Fruit fly (Drosophila melanogaster): ENCODE measurements around the gene CG34347.
A peak's percentile ranks its signal among the peaks of the same experiment; 100 is the strongest.

Gene CG34347

dm6 chr3R:31319426-31320221, 8.7 kb downstream of the CG34347 start (continued):
- TF ChIP-seq CG6163 (GFP tag; IDR thresholded peaks at IDR 0.05) (no peak), spab (GFP tag; optimal IDR thresholded peaks at IDR 0.05) (peak; percentile 6), eg (GFP tag; IDR thresholded peaks at IDR 0.05) (peak; percentile 61; the same call in 2 of the 3 replicates), Blimp-1 (GFP tag; optimal IDR thresholded peaks at IDR 0.05) (no peak)

- TF ChIP-seq svp (GFP tag) = no peak
- no peak for TF ChIP-seq CG3032 (tag; optimal IDR thresholded peaks at IDR 0.05)
- no peak for TF ChIP-seq CG16779 (tag; optimal IDR thresholded peaks at IDR 0.05)
- TF ChIP-seq CG31627 (GFP tag; optimal IDR thresholded peaks at IDR 0.05) = no peak
- TF ChIP-seq lz (GFP tag; optimal IDR thresholded peaks at IDR 0.05) = no peak
- TF ChIP-seq cyc (GFP tag; optimal IDR thresholded peaks at IDR 0.05) = no peak
- TF ChIP-seq Eip93F (GFP tag; optimal IDR thresholded peaks at IDR 0.05) = no peak
- no peak for TF ChIP-seq CG10669 (GFP tag; optimal IDR thresholded peaks at IDR 0.05)
- no peak for TF ChIP-seq pdm3 (GFP tag; optimal IDR thresholded peaks at IDR 0.05)
- TF ChIP-seq Smox (GFP tag; optimal IDR thresholded peaks at IDR 0.05) = no peak
- TF ChIP-seq esn (GFP tag; optimal IDR thresholded peaks at IDR 0.05) = no peak
- TF ChIP-seq dac (GFP tag; optimal IDR thresholded peaks at IDR 0.05) = no peak
These were observed 9.5 kb downstream of the CG34347 start for dm6 chr3R:31320483-31320882.

- TF ChIP-seq OdsH (GFP tag; optimal IDR thresholded peaks at IDR 0.05) (no peak), topi (GFP tag; optimal IDR thresholded peaks at IDR 0.05) (no peak), acj6 (GFP tag; optimal IDR thresholded peaks at IDR 0.05) (no peak), CG8119 (GFP tag; IDR thresholded peaks at IDR 0.05) (no peak), achi (GFP tag; optimal IDR thresholded peaks at IDR 0.05) (no peak), Smox (GFP tag; optimal IDR thresholded peaks at IDR 0.05) (no peak), pdm3 (GFP tag; optimal IDR thresholded peaks at IDR 0.05) (no peak), CG4318 (GFP tag; optimal IDR thresholded peaks at IDR 0.05) (no peak), Eip75B (GFP tag; optimal IDR thresholded peaks at IDR 0.05) (no peak), Gug (GFP tag; IDR thresholded peaks at IDR 0.05) (no peak), Sox14 (GFP tag; optimal IDR thresholded peaks at IDR 0.05) (no peak), CG3919 (GFP tag; optimal IDR thresholded peaks at IDR 0.05) (no peak), CG6854 (GFP tag; optimal IDR thresholded peaks at IDR 0.05) (no peak), CG6276 (GFP tag; optimal IDR thresholded peaks at IDR 0.05) (no peak), Eip93F (GFP tag; optimal IDR thresholded peaks at IDR 0.05) (no peak), CG3032 (tag; optimal IDR thresholded peaks at IDR 0.05) (no peak), CG31627 (GFP tag; optimal IDR thresholded peaks at IDR 0.05) (no peak), fd85E (GFP tag; optimal IDR thresholded peaks at IDR 0.05) (no peak), CG16779 (tag; optimal IDR thresholded peaks at IDR 0.05) (no peak), net (GFP tag; optimal IDR thresholded peaks at IDR 0.05) (no peak)
These were observed 10.5 kb downstream of the CG34347 start for dm6 chr3R:31321410-31321809.

dm6 chr3R:31322274-31322673, 11.3 kb downstream of the CG34347 start:
- no peak for TF ChIP-seq CG8632 (GFP tag; optimal IDR thresholded peaks at IDR 0.05)
- TF ChIP-seq Eip78C (GFP tag) = peak; percentile 7

dm6 chr3R:31324474-31324873, 13.5 kb downstream of the CG34347 start:
- TF ChIP-seq Ets96B (tag; optimal IDR thresholded peaks at IDR 0.05) = no peak
- TF ChIP-seq vri (GFP tag; optimal IDR thresholded peaks at IDR 0.05) = no peak
- no peak for TF ChIP-seq CG11294 (GFP tag; IDR thresholded peaks at IDR 0.05)
- no peak for TF ChIP-seq CG3919 (GFP tag; optimal IDR thresholded peaks at IDR 0.05)
- TF ChIP-seq net (GFP tag; optimal IDR thresholded peaks at IDR 0.05) = no peak
- no peak for TF ChIP-seq Eip78C (GFP tag)
- no peak for TF ChIP-seq CG10631 (GFP tag; optimal IDR thresholded peaks at IDR 0.05)
- TF ChIP-seq CG15336 (GFP tag; IDR thresholded peaks at IDR 0.05) = no peak
- TF ChIP-seq Met (GFP tag; optimal IDR thresholded peaks at IDR 0.05) = no peak
- TF ChIP-seq fd85E (GFP tag; optimal IDR thresholded peaks at IDR 0.05) = no peak
